Worm (Caenorhabditis elegans) whole organism, midembryonic: ENCODE measurements around the gene acdh-8.

ENCODE experiments used
- T22C8.4 ChIP-seq: fragments of 200-800 bp; sonication (Bioruptor generic); IDR thresholded peaks from 2 replicates; pipeline ENCODE4 v1.3.6; 2022; ENCODE audit warnings: missing genetic modification characterization, missing compliant biosample characterization
- ref-1 ChIP-seq: fragments of 200-800 bp; sonication (Bioruptor generic); conservative IDR thresholded peaks from 2 replicates; pipeline ENCODE4 v1.3.6; 2022; ENCODE audit warnings: missing genetic modification reagents, missing genetic modification characterization, missing compliant biosample characterization

- TF ChIP-seq ref-1 (no peak), T22C8.4 (GFP tag; lab: Robert Waterston, UW) (no peak)
Observed at ce11 chrII:5841053-5841547, 46.8 kb downstream of the acdh-8 start, which contains the start of gene lec-5.
